Worm (Caenorhabditis elegans) whole organism, L4/young adult: ENCODE results near the gene cut-1.

Experiments used
- W03F9.2 ChIP-seq: fragments of 150-350 bp; optimal IDR thresholded peaks from 2 replicates; lab custom pipeline; 2014; ENCODE audit warnings: missing biosample characterization, missing genetic modification characterization
- dao-5 ChIP-seq: sonication (generic microtip); optimal IDR thresholded peaks from 2 replicates; lab custom pipeline; 2016; ENCODE audit warnings: missing genotype, missing genetic modification characterization, moderate library complexity, missing compliant biosample characterization
- him-1 ChIP-seq: sonication (generic microtip); optimal IDR thresholded peaks from 2 replicates; lab custom pipeline; 2016; ENCODE audit warnings: missing genotype, missing genetic modification reagents, missing genetic modification characterization, missing compliant biosample characterization

- no peak for TF ChIP-seq him-1 (tag; lab: Kevin White, UChicago)
- TF ChIP-seq W03F9.2 (tag; lab: Kevin White, UChicago), result no peak
- TF ChIP-seq dao-5 (tag; lab: Kevin White, UChicago), result no peak
Measured at ce11 chrII:11276879-11277278, 8.0 kb downstream of the cut-1 start.
